Fruit fly (Drosophila melanogaster): Measurements from ENCODE around the gene sowah.

Gene sowah

DNA sequence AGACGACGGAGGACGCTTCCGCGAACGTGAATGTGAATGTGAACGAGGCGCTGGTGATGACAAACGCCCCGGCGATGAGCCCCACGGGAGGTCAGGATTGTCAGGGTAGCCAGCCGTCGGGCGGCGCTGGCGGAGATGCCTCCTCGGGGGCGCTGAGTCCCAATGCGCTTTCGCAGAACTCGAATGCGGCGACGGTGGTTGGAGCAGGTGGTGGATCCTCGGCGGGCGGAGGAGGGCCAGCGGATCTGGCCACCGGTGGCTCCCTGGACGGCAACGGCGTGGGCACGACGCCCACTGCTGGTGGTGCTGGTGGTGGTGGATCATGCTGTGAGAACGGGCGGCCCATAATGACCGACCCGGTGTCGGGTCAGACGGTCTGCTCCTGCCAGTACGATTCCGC is 13.4 kb upstream of the sowah start (continued):
- 0 out of 2 replicates have a peak, but pooled peaks have one; percentile 15 for TF ChIP-seq CG9215 (GFP tag; IDR thresholded peaks at IDR 0.05)
- TF ChIP-seq MTF-1 (GFP tag; optimal IDR thresholded peaks at IDR 0.05; ENCODE audit: borderline replicate concordance), result no peak
- TF ChIP-seq CG17829 (tag; optimal IDR thresholded peaks at IDR 0.05), result no peak
- no peak for TF ChIP-seq wor (GFP tag; IDR thresholded peaks at IDR 0.05)

DNA sequence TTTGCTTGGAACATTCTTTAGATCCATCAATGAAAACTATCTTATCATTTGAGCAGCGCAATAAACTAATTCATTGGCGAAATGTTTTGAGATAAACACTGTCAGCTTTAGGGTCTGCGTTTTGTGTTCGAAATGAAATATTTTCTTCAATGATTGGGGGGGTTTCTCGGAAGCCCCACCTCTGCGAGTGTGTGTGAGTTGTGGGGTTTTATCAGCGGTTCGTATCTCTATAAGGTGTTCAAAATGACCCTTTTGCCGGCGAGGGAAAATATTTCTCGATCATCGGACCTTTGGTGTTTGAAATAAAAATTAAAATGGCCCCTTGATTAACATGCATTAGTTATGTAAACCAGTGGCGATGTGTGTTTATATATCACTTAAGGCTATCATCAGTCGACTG is 12.6 kb upstream of the sowah start:
- peak; percentile 63 for TF ChIP-seq grn (GFP tag; optimal IDR thresholded peaks at IDR 0.05)
- TF ChIP-seq Nf-YC (tag; optimal IDR thresholded peaks at IDR 0.05), result no peak
- no peak for TF ChIP-seq Abd-B (GFP tag; optimal IDR thresholded peaks at IDR 0.05)
- peak; percentile 40 for TF ChIP-seq mirr (GFP tag; optimal IDR thresholded peaks at IDR 0.05)
- no peak for TF ChIP-seq PHDP (tag; optimal IDR thresholded peaks at IDR 0.05)
- TF ChIP-seq abd-A (tag; optimal IDR thresholded peaks at IDR 0.05), result peak; percentile 24
- peak; percentile 3 for TF ChIP-seq Nf-YB (GFP tag; optimal IDR thresholded peaks at IDR 0.05)
- TF ChIP-seq hkb (optimal IDR thresholded peaks at IDR 0.05), result no peak
- TF ChIP-seq hkb (GFP tag; IDR thresholded peaks at IDR 0.05), result no peak
- TF ChIP-seq CG11398 (GFP tag; optimal IDR thresholded peaks at IDR 0.05), result no peak
- TF ChIP-seq Awh (GFP tag; IDR thresholded peaks at IDR 0.05), result 0 out of 2 replicates have a peak, but pooled peaks have one; percentile 10
- no peak for TF ChIP-seq CG14710 (tag; optimal IDR thresholded peaks at IDR 0.05)
- peak in 1 of 3 experiments; percentile 70 for TF ChIP-seq Stat92E (GFP tag; optimal IDR thresholded peaks at IDR 0.05)

DNA sequence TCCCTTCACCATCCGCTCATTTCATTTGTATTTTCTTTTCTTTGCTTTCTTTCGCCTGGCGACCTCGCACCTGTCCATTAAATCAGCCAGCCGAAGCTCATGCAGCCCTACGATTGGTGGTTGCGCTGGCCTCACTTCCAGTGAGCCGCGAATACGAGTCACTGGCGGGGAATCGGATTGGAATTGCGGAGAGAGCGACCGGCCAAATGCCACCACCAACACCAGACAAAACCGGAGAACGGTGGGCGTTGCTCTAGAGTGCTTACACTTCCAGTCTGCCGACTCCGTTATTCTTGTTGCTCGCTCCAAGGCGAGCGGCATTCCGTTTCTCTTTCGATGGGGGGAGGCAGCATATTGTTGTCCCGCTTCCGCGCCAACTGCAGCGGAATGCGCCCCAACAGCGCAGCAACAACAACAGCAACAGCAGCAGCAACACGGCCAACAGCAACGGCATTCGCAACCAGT is 7.9 kb upstream of the sowah start, which contains the start of gene ara:
TSS of gene ara (plus strand) at position 461 of the 465 bp plus-strand sequence.
- no peak for TF ChIP-seq CG12236 (GFP tag; optimal IDR thresholded peaks at IDR 0.05)
- no peak for TF ChIP-seq zen2 (GFP tag; IDR thresholded peaks at IDR 0.05; ENCODE audit: partially characterized antibody)
- peak; percentile 43; the same call in 1 of the 3 replicates for TF ChIP-seq CG2199 (GFP tag; IDR thresholded peaks at IDR 0.05)
- peak in 1 of 2 experiments; percentile 24 for TF ChIP-seq insv (GFP tag; optimal IDR thresholded peaks at IDR 0.05)
- 0 out of 2 replicates have a peak, but pooled peaks have one; percentile 20 for TF ChIP-seq vvl (GFP tag; IDR thresholded peaks at IDR 0.05)
- TF ChIP-seq Scr (GFP tag; IDR thresholded peaks at IDR 0.05; ENCODE audit: partially characterized antibody), result 0 out of 2 replicates have a peak, but pooled peaks have one; percentile 14
- TF ChIP-seq Trl (optimal IDR thresholded peaks at IDR 0.05), result peak; percentile 39 to 72
- TF ChIP-seq Trl (GFP tag; optimal IDR thresholded peaks at IDR 0.05), result no peak
- TF ChIP-seq Nf-YB (GFP tag; optimal IDR thresholded peaks at IDR 0.05), result peak; percentile 99
- peak; percentile 18 for TF ChIP-seq CoRest (tag; optimal IDR thresholded peaks at IDR 0.05)
- peak; percentile 81 for TF ChIP-seq CG1832 (GFP tag; optimal IDR thresholded peaks at IDR 0.05)
- peak; percentile 98 for TF ChIP-seq CG5180 (GFP tag; optimal IDR thresholded peaks at IDR 0.05)
- TF ChIP-seq crol (GFP tag; IDR thresholded peaks at IDR 0.05), result peak; percentile 62
- TF ChIP-seq Deaf1 (tag; optimal IDR thresholded peaks at IDR 0.05), result peak; percentile 89
- no peak for TF ChIP-seq pnt (GFP tag; optimal IDR thresholded peaks at IDR 0.05)
- no peak for TF ChIP-seq lov (optimal IDR thresholded peaks at IDR 0.05)
- peak; percentile 23; the same call in 1 of the 3 replicates for TF ChIP-seq lov (GFP tag; IDR thresholded peaks at IDR 0.05)
- TF ChIP-seq CG18011 (GFP tag; optimal IDR thresholded peaks at IDR 0.05), result no peak
- TF ChIP-seq chinmo (GFP tag; IDR thresholded peaks at IDR 0.05; ENCODE audit: partially characterized antibody), result peak; percentile 97
- peak; percentile 95 for TF ChIP-seq CG4360 (GFP tag; IDR thresholded peaks at IDR 0.05)
- peak; percentile 75 for TF ChIP-seq CG8478 (optimal IDR thresholded peaks at IDR 0.05)
- peak; percentile 99 for TF ChIP-seq sd (tag; optimal IDR thresholded peaks at IDR 0.05)
- TF ChIP-seq oc (tag; optimal IDR thresholded peaks at IDR 0.05), result peak; percentile 23
- no peak for TF ChIP-seq Eip74EF (GFP tag; optimal IDR thresholded peaks at IDR 0.05)
- no peak for TF ChIP-seq CG8359 (GFP tag; optimal IDR thresholded peaks at IDR 0.05; ENCODE audit: borderline replicate concordance)
- peak; percentile 99 for TF ChIP-seq Nf-YC (tag; optimal IDR thresholded peaks at IDR 0.05)
- 0 out of 3 replicates have a peak, but pooled peaks have one; percentile 31 for TF ChIP-seq CG16813 (GFP tag; IDR thresholded peaks at IDR 0.05; ENCODE audit: partially characterized antibody)
- TF ChIP-seq nerfin-1 (tag; optimal IDR thresholded peaks at IDR 0.05), result peak; percentile 93
- TF ChIP-seq Jarid2 (GFP tag; optimal IDR thresholded peaks at IDR 0.05), result peak; percentile 53
- no peak for TF ChIP-seq CG14050 (GFP tag; IDR thresholded peaks at IDR 0.05)
- TF ChIP-seq so (GFP tag; IDR thresholded peaks at IDR 0.05), result peak; percentile 51; the same call in 1 of the 3 replicates
- TF ChIP-seq Dll (GFP tag; IDR thresholded peaks at IDR 0.05; ENCODE audit: partially characterized antibody), result 0 out of 4 replicates have a peak, but pooled peaks have one; percentile 12
